Worm (Caenorhabditis elegans) whole organism, L1 larva: ENCODE measurements around the gene osm-3.

Experiments
- C04F5.9 ChIP-seq: sonication (generic microtip); optimal IDR thresholded peaks from 2 replicates; lab custom pipeline; 2016; ENCODE audit warnings: missing genetic modification characterization, missing compliant biosample characterization
- C34B4.2 ChIP-seq: sonication (generic microtip); optimal IDR thresholded peaks from 2 replicates; lab custom pipeline; 2017; ENCODE audit warnings: mild to moderate bottlenecking, missing genetic modification characterization, missing compliant biosample characterization
- F16B12.6 ChIP-seq: fragments of 150-350 bp; optimal IDR thresholded peaks from 2 replicates; lab custom pipeline; 2014; ENCODE audit warnings: missing biosample characterization, missing genetic modification characterization
- Y116A8C.19 ChIP-seq: sonication (generic microtip); optimal IDR thresholded peaks from 2 replicates; lab custom pipeline; 2016; ENCODE audit warnings: missing compliant biosample characterization, missing genetic modification characterization, borderline replicate concordance
- aha-1 ChIP-seq: fragments of 150-350 bp; optimal IDR thresholded peaks from 2 replicates; lab custom pipeline; 2014; ENCODE audit warnings: missing biosample characterization, missing genetic modification characterization
- alr-1 ChIP-seq: fragments of 200-800 bp; sonication (Bioruptor generic); optimal IDR thresholded peaks from 2 replicates; lab custom pipeline; 2018; ENCODE audit warnings: borderline replicate concordance, mild to moderate bottlenecking, missing genetic modification characterization, missing compliant biosample characterization
- aly-2 ChIP-seq: fragments of 150-350 bp; optimal IDR thresholded peaks from 2 replicates; lab custom pipeline; 2014; ENCODE audit warnings: missing biosample characterization, missing genetic modification characterization
- blmp-1 ChIP-seq: fragments of 150-350 bp; optimal IDR thresholded peaks from 2 replicates; lab custom pipeline; 2014; ENCODE audit warnings: missing biosample characterization, missing genetic modification characterization
- ceh-90 ChIP-seq: sonication (generic microtip); optimal IDR thresholded peaks from 2 replicates; lab custom pipeline; 2016; ENCODE audit warnings: missing genetic modification characterization, missing compliant biosample characterization
- dpl-1 ChIP-seq, 3 experiments: fragments of 150-350 bp in 2 of 3; sonication (generic microtip) in 1 of 3; optimal IDR thresholded peaks; 2 replicates each; lab custom pipeline; 2014 to 2017; ENCODE audit warnings: missing biosample characterization in 3 of 3, missing genetic modification characterization in 3 of 3, missing genetic modification reagents in 3 of 3
- dsc-1 ChIP-seq: sonication (generic microtip); optimal IDR thresholded peaks from 2 replicates; lab custom pipeline; 2016; ENCODE audit warnings: mild to moderate bottlenecking, missing genetic modification characterization, missing compliant biosample characterization
- efl-1 ChIP-seq, 4 experiments: fragments of 150-350 bp; optimal IDR thresholded peaks in 3 of 4; peaks in 1 of 4; 1 replicate in 1 of 4; 2 replicates in 3 of 4; lab custom pipeline; 2014; ENCODE audit warnings: missing biosample characterization in 2 of 4, missing genetic modification characterization in 2 of 4, missing genetic modification reagents in 2 of 4
- efl-3 ChIP-seq: fragments of 200-800 bp; sonication (Bioruptor generic); optimal IDR thresholded peaks from 2 replicates; lab custom pipeline; 2018; ENCODE audit warnings: mild to moderate bottlenecking, missing genetic modification characterization, missing compliant biosample characterization
- elt-2 ChIP-seq: sonication (generic microtip); optimal IDR thresholded peaks from 2 replicates; lab custom pipeline; 2016; ENCODE audit warnings: missing genetic modification characterization, mild to moderate bottlenecking, inconsistent platforms, missing compliant biosample characterization, missing genetic modification reagents
- elt-3 ChIP-seq, 6 experiments: fragments of 150-350 bp in 1 of 6; sonication (generic microtip); optimal IDR thresholded peaks; 2 replicates each; lab custom pipeline; 2017 to 2018; ENCODE audit warnings: missing biosample characterization in 6 of 6, missing genetic modification characterization in 6 of 6, inconsistent platforms in 1 of 6
- fkh-10 ChIP-seq: sonication (generic microtip); optimal IDR thresholded peaks from 2 replicates; lab custom pipeline; 2017; ENCODE audit warnings: missing biosample characterization, missing genetic modification reagents, missing genetic modification characterization
- fkh-4 ChIP-seq: sonication (generic microtip); optimal IDR thresholded peaks from 2 replicates; lab custom pipeline; 2016; ENCODE audit warnings: missing compliant biosample characterization, missing genetic modification characterization, borderline replicate concordance
- fkh-8 ChIP-seq: sonication (generic microtip); optimal IDR thresholded peaks from 2 replicates; lab custom pipeline; 2016; ENCODE audit warnings: mild to moderate bottlenecking, missing genetic modification characterization, missing compliant biosample characterization
- hpl-2 ChIP-seq: fragments of 150-350 bp; optimal IDR thresholded peaks from 2 replicates; lab custom pipeline; 2014; ENCODE audit warnings: missing biosample characterization, missing genetic modification reagents, missing genetic modification characterization
- lin-14 ChIP-seq: fragments of 200-800 bp; sonication (Bioruptor generic); optimal IDR thresholded peaks from 2 replicates; lab custom pipeline; 2018; ENCODE audit warnings: mild to moderate bottlenecking, missing genetic modification characterization, moderate library complexity, missing compliant biosample characterization
- lin-35 ChIP-seq, 2 experiments: fragments of 150-350 bp; optimal IDR thresholded peaks; 2 replicates each; lab custom pipeline; 2014; ENCODE audit warnings: missing biosample characterization in 2 of 2, missing genetic modification characterization in 2 of 2, missing genetic modification reagents in 2 of 2
- lin-39 ChIP-seq: fragments of 150-350 bp; optimal IDR thresholded peaks from 2 replicates; lab custom pipeline; 2014; ENCODE audit warnings: missing biosample characterization, missing genetic modification reagents, missing genetic modification characterization
- lsy-2 ChIP-seq, 2 experiments: fragments of 150-350 bp; optimal IDR thresholded peaks; 2 replicates each; lab custom pipeline; 2014; ENCODE audit warnings: missing biosample characterization in 2 of 2, missing genetic modification characterization in 2 of 2
- mdl-1 ChIP-seq, 2 experiments: fragments of 150-350 bp; optimal IDR thresholded peaks; 2 replicates each; lab custom pipeline; 2014 to 2017; ENCODE audit warnings: missing biosample characterization in 2 of 2, missing genetic modification characterization in 2 of 2, inconsistent platforms in 1 of 2
- mef-2 ChIP-seq: fragments of 150-350 bp; optimal IDR thresholded peaks from 2 replicates; lab custom pipeline; 2014; ENCODE audit warnings: missing biosample characterization, missing genetic modification characterization
- nhr-11 ChIP-seq: fragments of 150-350 bp; optimal IDR thresholded peaks from 2 replicates; lab custom pipeline; 2014; ENCODE audit warnings: missing biosample characterization, missing genetic modification characterization
- nhr-28 ChIP-seq: fragments of 150-350 bp; optimal IDR thresholded peaks from 2 replicates; lab custom pipeline; 2014; ENCODE audit warnings: missing biosample characterization, missing genetic modification characterization
- nhr-47 ChIP-seq: sonication (generic microtip); optimal IDR thresholded peaks from 2 replicates; lab custom pipeline; 2016; ENCODE audit warnings: mild to moderate bottlenecking, missing genetic modification characterization, moderate library complexity, missing compliant biosample characterization
- nhr-84 ChIP-seq: sonication (generic microtip); optimal IDR thresholded peaks from 2 replicates; lab custom pipeline; 2017; ENCODE audit warnings: missing biosample characterization, missing genetic modification characterization
- nhr-85 ChIP-seq: sonication (generic microtip); peaks from one replicate; lab custom pipeline; 2016; ENCODE audit warnings: missing genetic modification characterization, inconsistent platforms, missing compliant biosample characterization
- nhr-90 ChIP-seq: sonication (generic microtip); optimal IDR thresholded peaks from 2 replicates; lab custom pipeline; 2016; ENCODE audit warnings: mild to moderate bottlenecking, missing genetic modification characterization, missing compliant biosample characterization; ENCODE audit not compliant: poor library complexity
- rnt-1 ChIP-seq: sonication (generic microtip); optimal IDR thresholded peaks from 2 replicates; lab custom pipeline; 2016; ENCODE audit warnings: mild to moderate bottlenecking, missing genetic modification characterization, moderate library complexity, missing compliant biosample characterization
- unc-130 ChIP-seq: fragments of 150-350 bp; optimal IDR thresholded peaks from 2 replicates; lab custom pipeline; 2017; ENCODE audit warnings: missing biosample characterization, missing genetic modification characterization, inconsistent platforms
- unc-30 ChIP-seq: sonication (generic microtip); optimal IDR thresholded peaks from 2 replicates; lab custom pipeline; 2017; ENCODE audit warnings: missing biosample characterization, missing genetic modification characterization
- unc-86 ChIP-seq: sonication (generic microtip); optimal IDR thresholded peaks from 2 replicates; lab custom pipeline; 2016; ENCODE audit warnings: missing genetic modification characterization, missing compliant biosample characterization
- unc-98 ChIP-seq: fragments of 200-800 bp; sonication (Bioruptor generic); IDR thresholded peaks from 2 replicates; pipeline ENCODE4 v1.3.6; 2022; ENCODE audit warnings: missing genetic modification characterization, missing compliant biosample characterization

The osm-3 gene

DNA sequence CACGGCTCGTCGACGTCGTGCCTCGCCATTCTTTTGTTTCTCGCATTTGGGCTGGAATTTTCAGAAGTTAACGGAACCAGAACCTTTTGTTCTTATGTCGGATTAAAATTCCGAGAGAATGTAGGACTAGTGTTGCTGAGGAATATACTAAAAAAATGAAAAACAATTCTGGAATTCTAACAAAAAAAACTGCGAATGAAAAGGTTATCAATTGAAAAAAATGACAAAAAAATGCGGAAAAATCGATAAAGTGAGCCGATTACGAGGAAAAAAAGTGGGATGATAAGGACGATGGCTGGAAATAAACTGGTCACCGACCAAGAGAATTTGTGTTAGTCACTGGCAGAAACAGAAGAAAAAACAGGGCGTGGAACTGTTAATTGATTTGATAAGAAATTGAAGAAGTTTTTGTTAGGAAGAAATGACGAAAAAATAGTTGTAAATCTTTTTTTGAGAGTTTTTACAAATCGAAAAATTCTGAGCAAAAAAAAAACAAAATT is 18.5 kb upstream of the osm-3 start, which contains the start of gene bris-1:
Gene bris-1 (minus strand): TSS at position 51 of the 500 bp plus-strand sequence.
- TF ChIP-seq elt-2 (tag; lab: Kevin White, UChicago), result peak; percentile 80
- TF ChIP-seq aly-2 (tag; lab: Kevin White, UChicago), result no peak
- no peak for TF ChIP-seq nhr-11 (tag; lab: Kevin White, UChicago)
- TF ChIP-seq nhr-85 (tag; lab: Kevin White, UChicago), result peak; percentile 12
- TF ChIP-seq, all 84 proteins: peak for 2

DNA sequence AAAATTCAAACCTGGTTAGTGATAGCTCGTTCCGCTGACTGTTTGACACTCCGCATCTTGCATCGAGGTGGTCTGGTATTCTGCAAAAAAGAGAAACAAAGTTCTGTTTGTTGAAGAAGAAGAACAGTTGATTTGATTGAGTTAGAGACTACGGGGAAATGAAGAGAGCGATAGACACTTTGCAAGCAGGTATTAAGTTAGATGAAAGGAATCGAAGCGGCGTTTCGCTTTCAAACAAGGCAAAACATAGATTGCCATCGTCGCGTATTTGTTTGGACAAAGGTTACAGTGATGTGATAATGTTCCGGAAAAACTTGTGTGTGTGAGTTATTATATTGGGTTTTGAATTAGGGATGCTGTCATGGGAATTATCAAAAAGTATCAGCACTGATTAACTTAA is 16.4 kb upstream of the osm-3 start:
- no peak for TF ChIP-seq alr-1
- no peak for TF ChIP-seq mef-2 (tag; lab: Kevin White, UChicago)
- TF ChIP-seq blmp-1 (tag; lab: Kevin White, UChicago), result peak; percentile 92
- TF ChIP-seq lin-14 (GFP tag; lab: Kevin White, UChicago), result peak; percentile 40
- no peak for TF ChIP-seq C04F5.9 (tag; lab: Kevin White, UChicago)
- TF ChIP-seq nhr-28, result no peak
- no peak for TF ChIP-seq dsc-1 (tag; lab: Kevin White, UChicago)
- TF ChIP-seq nhr-84 (tag; lab: Kevin White, UChicago), result no peak

DNA sequence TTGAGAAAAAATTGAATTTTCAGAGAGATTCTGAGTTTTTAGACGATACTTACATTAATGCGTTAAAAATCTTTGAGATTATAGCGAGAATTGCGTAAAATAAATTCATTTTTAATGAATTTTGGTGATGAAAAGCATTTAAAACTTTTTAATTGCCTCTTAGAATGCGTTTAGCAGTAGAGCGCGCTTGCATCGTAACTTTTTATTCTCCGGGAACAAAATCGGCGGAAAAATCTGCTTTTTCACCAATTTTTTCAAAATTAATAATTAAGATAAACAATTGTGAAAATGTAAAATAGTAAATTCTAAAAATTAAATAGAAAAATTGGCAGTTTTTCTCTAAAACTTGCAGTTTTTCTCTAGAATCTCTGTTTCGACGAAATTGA is 14.4 kb upstream of the osm-3 start:
- TF ChIP-seq lin-35 (GFP tag; optimal IDR thresholded peaks at IDR 0.05; lab: Kevin White, UChicago) (peak in 1 of 2 experiments; percentile 25), efl-1 (optimal IDR thresholded peaks at IDR 0.05; lab: Kevin White, UChicago) (no peak), efl-1 (GFP tag; optimal IDR thresholded peaks at IDR 0.05 in 1 of 2; lab: Kevin White, UChicago) (peak; percentile 47 to 83), unc-30 (tag; lab: Kevin White, UChicago) (no peak)

DNA sequence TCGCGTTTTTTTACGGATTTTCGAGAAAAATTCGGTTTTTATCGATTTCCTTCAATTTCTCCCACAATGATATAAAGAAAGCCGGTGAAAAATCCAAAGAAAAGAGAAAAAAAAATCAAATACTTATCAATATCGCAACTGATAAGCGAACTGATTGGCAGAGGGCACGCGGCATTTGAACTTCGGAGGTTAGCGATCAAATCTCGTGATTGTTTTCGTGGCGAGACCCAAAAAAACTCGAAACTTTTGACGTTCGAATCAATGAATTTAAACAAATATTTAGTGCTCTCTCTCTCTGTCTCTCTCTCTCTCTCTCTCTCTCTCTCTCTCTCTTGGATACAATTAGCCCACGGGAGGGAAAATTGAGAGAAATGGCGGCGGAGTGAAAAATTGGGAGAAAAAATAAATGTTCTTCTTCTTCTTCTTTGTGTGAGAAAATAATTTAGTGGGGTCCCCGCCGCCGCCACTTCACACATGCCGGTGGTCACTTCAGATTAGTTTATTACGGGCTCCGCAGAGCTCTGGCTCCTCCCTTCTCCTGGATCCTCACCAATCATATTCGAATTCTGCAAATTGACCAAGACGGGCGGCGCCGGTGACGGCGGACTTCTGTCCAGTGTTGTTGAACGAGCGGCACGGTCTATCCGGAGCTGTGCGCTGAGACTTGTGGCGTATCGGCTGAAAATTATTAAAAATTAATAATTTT is 13.9 kb upstream of the osm-3 start:
- TF ChIP-seq unc-86 (tag; lab: Kevin White, UChicago) (no peak), nhr-90 (tag; lab: Kevin White, UChicago) (no peak), blmp-1 (tag; lab: Kevin White, UChicago) (peak; percentile 35), lsy-2 (tag; optimal IDR thresholded peaks at IDR 0.05; lab: Kevin White, UChicago) (peak in 1 of 2 experiments; percentile 23), lin-39 (no peak), lin-14 (GFP tag; lab: Kevin White, UChicago) (peak; percentile 33), elt-2 (tag; lab: Kevin White, UChicago) (peak; percentile 44), mdl-1 (tag; optimal IDR thresholded peaks at IDR 0.05; lab: Kevin White, UChicago) (peak in 1 of 2 experiments; percentile 41), lin-35 (GFP tag; optimal IDR thresholded peaks at IDR 0.05; lab: Kevin White, UChicago) (peak in 1 of 2 experiments; percentile 47), unc-30 (tag; lab: Kevin White, UChicago) (no peak), efl-1 (optimal IDR thresholded peaks at IDR 0.05; lab: Kevin White, UChicago) (no peak), efl-1 (GFP tag; optimal IDR thresholded peaks at IDR 0.05 in 1 of 2; lab: Kevin White, UChicago) (peak in 1 of 2 experiments; percentile 43), unc-130 (no peak), dpl-1 (GFP tag; optimal IDR thresholded peaks at IDR 0.05; lab: Kevin White, UChicago) (peak in 1 of 3 experiments; percentile 7), dsc-1 (tag; lab: Kevin White, UChicago) (peak; percentile 25), elt-3 (tag; optimal IDR thresholded peaks at IDR 0.05; lab: Kevin White, UChicago) (peak in 1 of 6 experiments; percentile 39)

DNA sequence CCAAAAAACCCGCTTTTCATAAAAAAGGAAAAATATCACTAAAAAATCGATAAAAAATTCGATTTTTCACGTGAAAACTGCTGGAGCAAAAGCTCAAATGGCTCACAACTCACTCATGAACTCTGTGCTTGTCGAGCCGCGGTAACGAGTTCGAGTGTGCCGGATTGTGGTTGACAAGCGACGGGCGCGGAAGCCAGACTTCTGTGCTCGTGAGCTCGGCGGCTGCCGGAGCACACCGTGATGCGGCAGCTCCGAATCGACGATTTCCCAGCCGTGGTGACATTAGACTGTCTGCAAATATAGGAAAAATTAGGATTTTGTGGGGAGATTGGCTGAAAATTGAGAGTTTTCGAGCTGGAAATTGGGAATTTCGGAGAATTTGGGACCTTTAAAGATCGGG is 12.0 kb upstream of the osm-3 start:
- TF ChIP-seq lsy-2 (tag; optimal IDR thresholded peaks at IDR 0.05; lab: Kevin White, UChicago) (no peak), hpl-2 (GFP tag; lab: Kevin White, UChicago) (no peak), efl-1 (optimal IDR thresholded peaks at IDR 0.05; lab: Kevin White, UChicago) (no peak), efl-1 (GFP tag; optimal IDR thresholded peaks at IDR 0.05 in 1 of 2; lab: Kevin White, UChicago) (peak in 1 of 2 experiments; percentile 70)

DNA sequence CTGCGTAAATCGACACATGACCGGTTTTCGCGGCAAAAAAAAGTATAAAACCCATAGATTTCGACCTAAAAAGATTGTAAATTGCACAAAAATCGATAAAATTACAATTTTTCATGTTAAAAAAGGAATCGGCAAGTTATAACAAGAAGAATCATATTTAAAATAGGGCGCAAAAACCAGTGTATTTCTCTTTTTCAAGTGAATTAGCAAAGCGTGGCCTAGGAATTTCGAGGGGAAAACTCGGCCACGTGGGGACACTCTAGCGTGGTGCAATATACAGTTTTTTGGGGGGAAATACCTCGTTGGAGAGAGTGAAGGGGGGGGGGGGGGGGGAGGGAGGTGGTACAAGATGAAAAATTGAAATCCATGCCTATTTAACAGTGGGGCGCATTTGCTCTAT is 6.7 kb upstream of the osm-3 start:
- TF ChIP-seq F16B12.6 (tag; lab: Kevin White, UChicago) (no peak), efl-3 (GFP tag; lab: Kevin White, UChicago) (no peak), nhr-47 (tag; lab: Kevin White, UChicago) (no peak), dpl-1 (GFP tag; optimal IDR thresholded peaks at IDR 0.05; lab: Kevin White, UChicago) (no peak), lin-35 (GFP tag; optimal IDR thresholded peaks at IDR 0.05; lab: Kevin White, UChicago) (no peak), fkh-10 (GFP tag; lab: Kevin White, UChicago) (no peak), rnt-1 (peak; percentile 76), nhr-28 (no peak), Y116A8C.19 (tag; lab: Kevin White, UChicago) (no peak), efl-1 (optimal IDR thresholded peaks at IDR 0.05; lab: Kevin White, UChicago) (peak in 1 of 2 experiments; percentile 9), efl-1 (GFP tag; optimal IDR thresholded peaks at IDR 0.05 in 1 of 2; lab: Kevin White, UChicago) (no peak), lin-14 (GFP tag; lab: Kevin White, UChicago) (no peak), fkh-8 (no peak), aha-1 (tag; lab: Kevin White, UChicago) (no peak), alr-1 (no peak), nhr-85 (tag; lab: Kevin White, UChicago) (peak; percentile 74), C34B4.2 (tag; lab: Kevin White, UChicago) (no peak), fkh-4 (tag; lab: Kevin White, UChicago) (peak; percentile 24), ceh-90 (peak; percentile 65), unc-98 (GFP tag; lab: Robert Waterston, UW) (no peak)
